Worm (Caenorhabditis elegans) whole organism, L4/young adult: ENCODE data around the gene msp-31.

Experiments
- W03F9.2 ChIP-seq: fragments of 150-350 bp; optimal IDR thresholded peaks from 2 replicates; lab custom pipeline; 2014; ENCODE audit warnings: missing biosample characterization, missing genetic modification characterization
- dao-5 ChIP-seq: sonication (generic microtip); optimal IDR thresholded peaks from 2 replicates; lab custom pipeline; 2016; ENCODE audit warnings: missing genotype, missing genetic modification characterization, moderate library complexity, missing compliant biosample characterization
- him-1 ChIP-seq: sonication (generic microtip); optimal IDR thresholded peaks from 2 replicates; lab custom pipeline; 2016; ENCODE audit warnings: missing genotype, missing genetic modification reagents, missing genetic modification characterization, missing compliant biosample characterization

ce11 chrII:4891012-4891775 is 25.2 kb downstream of the msp-31 start, which contains the start of gene gst-9:
- no peak for TF ChIP-seq W03F9.2 (tag; lab: Kevin White, UChicago)
- TF ChIP-seq dao-5 (tag; lab: Kevin White, UChicago): no peak
- no peak for TF ChIP-seq him-1 (tag; lab: Kevin White, UChicago)
